Worm (Caenorhabditis elegans) whole organism, L2 larva: ENCODE data around the gene W03G11.3.

Experiments used
- C34F6.9 ChIP-seq: fragments of 150-350 bp; optimal IDR thresholded peaks from 2 replicates; lab custom pipeline; 2014; ENCODE audit warnings: missing biosample characterization, missing genetic modification characterization
- F13H6.1 ChIP-seq: sonication (generic microtip); optimal IDR thresholded peaks from 2 replicates; lab custom pipeline; 2016; ENCODE audit warnings: missing genetic modification characterization, missing compliant biosample characterization
- blmp-1 ChIP-seq: sonication (generic microtip); optimal IDR thresholded peaks from 2 replicates; lab custom pipeline; 2017; ENCODE audit warnings: missing genetic modification characterization, mild to moderate bottlenecking, missing compliant biosample characterization, antibody characterized with exemption, moderate library complexity; ENCODE audit not compliant: insufficient read depth
- ceh-82 ChIP-seq: fragments of 150-350 bp; optimal IDR thresholded peaks from 2 replicates; lab custom pipeline; 2014; ENCODE audit warnings: missing biosample characterization, missing genetic modification characterization
- elt-1 ChIP-seq: fragments of 150-350 bp; optimal IDR thresholded peaks from 2 replicates; lab custom pipeline; 2014; ENCODE audit warnings: missing biosample characterization, missing genetic modification characterization
- elt-3 ChIP-seq: sonication (generic microtip); optimal IDR thresholded peaks from 2 replicates; lab custom pipeline; 2017; ENCODE audit warnings: missing biosample characterization, missing genetic modification characterization
- gmeb-1 ChIP-seq: fragments of 150-350 bp; optimal IDR thresholded peaks from 2 replicates; lab custom pipeline; 2014; ENCODE audit warnings: missing biosample characterization, missing genetic modification characterization
- lin-11 ChIP-seq: fragments of 150-350 bp; sonication (generic microtip); optimal IDR thresholded peaks from 2 replicates; lab custom pipeline; 2014; ENCODE audit warnings: missing biosample characterization, missing genetic modification characterization, inconsistent platforms, mixed read lengths
- lin-13 ChIP-seq: fragments of 150-350 bp; optimal IDR thresholded peaks from 2 replicates; lab custom pipeline; 2014; ENCODE audit warnings: missing biosample characterization, missing genetic modification reagents, missing genetic modification characterization
- mab-5 ChIP-seq: fragments of 150-350 bp; optimal IDR thresholded peaks from 2 replicates; lab custom pipeline; 2014; ENCODE audit warnings: missing biosample characterization, missing genetic modification characterization
- mdl-1 ChIP-seq, 2 experiments: fragments of 150-350 bp in 1 of 2; sonication (generic microtip) in 1 of 2; optimal IDR thresholded peaks; 2 replicates each; lab custom pipeline; 2017; ENCODE audit warnings: missing biosample characterization in 2 of 2, missing genetic modification characterization in 2 of 2
- nhr-10 ChIP-seq: sonication (generic microtip); optimal IDR thresholded peaks from 2 replicates; lab custom pipeline; 2017; ENCODE audit warnings: missing biosample characterization, missing genetic modification characterization
- nhr-11 ChIP-seq: fragments of 150-350 bp; optimal IDR thresholded peaks from 2 replicates; lab custom pipeline; 2014; ENCODE audit warnings: missing biosample characterization, missing genetic modification characterization
- nhr-129 ChIP-seq: fragments of 150-350 bp; optimal IDR thresholded peaks from 2 replicates; lab custom pipeline; 2014; ENCODE audit warnings: missing biosample characterization, missing genetic modification characterization
- nhr-21 ChIP-seq: fragments of 150-350 bp; optimal IDR thresholded peaks from 2 replicates; lab custom pipeline; 2014; ENCODE audit warnings: missing biosample characterization, missing genetic modification characterization
- nhr-237 ChIP-seq: fragments of 150-350 bp; optimal IDR thresholded peaks from 2 replicates; lab custom pipeline; 2014; ENCODE audit warnings: missing biosample characterization, missing genetic modification characterization
- nhr-25 ChIP-seq: fragments of 150-350 bp; sonication (generic microtip); optimal IDR thresholded peaks from 3 replicates; lab custom pipeline; 2014; ENCODE audit warnings: missing biosample characterization, missing genetic modification characterization
- nhr-6 ChIP-seq: fragments of 150-350 bp; optimal IDR thresholded peaks from 2 replicates; lab custom pipeline; 2014; ENCODE audit warnings: missing biosample characterization, missing genetic modification characterization
- nhr-77 ChIP-seq: fragments of 150-350 bp; optimal IDR thresholded peaks from 2 replicates; lab custom pipeline; 2014; ENCODE audit warnings: missing biosample characterization, missing genetic modification characterization
- peb-1 ChIP-seq: fragments of 150-350 bp; optimal IDR thresholded peaks from 2 replicates; lab custom pipeline; 2014; ENCODE audit warnings: missing biosample characterization, missing genetic modification characterization
- sem-4 ChIP-seq: fragments of 150-350 bp; optimal IDR thresholded peaks from 2 replicates; lab custom pipeline; 2014; ENCODE audit warnings: missing biosample characterization, missing genetic modification reagents, missing genetic modification characterization
- skn-1 ChIP-seq: sonication (generic microtip); optimal IDR thresholded peaks from 2 replicates; lab custom pipeline; 2017; ENCODE audit warnings: missing biosample characterization, missing genetic modification characterization
- sma-3 ChIP-seq: sonication (generic microtip); optimal IDR thresholded peaks from 2 replicates; lab custom pipeline; 2016; ENCODE audit warnings: missing genetic modification reagents, missing genetic modification characterization, missing compliant biosample characterization
- sma-9 ChIP-seq, 2 experiments: fragments of 150-350 bp in 1 of 2; sonication (generic microtip) in 1 of 2; optimal IDR thresholded peaks; 2 replicates each; lab custom pipeline; 2014 to 2016; ENCODE audit warnings: missing genetic modification characterization in 2 of 2, mild to moderate bottlenecking in 1 of 2, missing biosample characterization in 1 of 2, missing compliant biosample characterization in 1 of 2, missing genetic modification reagents in 1 of 2, moderate library complexity in 1 of 2
- unc-55 ChIP-seq: fragments of 150-350 bp; sonication (generic microtip); optimal IDR thresholded peaks from 3 replicates; lab custom pipeline; 2014; ENCODE audit warnings: missing biosample characterization, missing genetic modification reagents, missing genetic modification characterization
- unc-62 ChIP-seq: fragments of 150-350 bp; optimal IDR thresholded peaks from 2 replicates; lab custom pipeline; 2014; ENCODE audit warnings: missing biosample characterization, missing genetic modification reagents, missing genetic modification characterization
- zag-1 ChIP-seq: fragments of 150-350 bp; optimal IDR thresholded peaks from 2 replicates; lab custom pipeline; 2014; ENCODE audit warnings: missing biosample characterization, missing genetic modification characterization
- ztf-4 ChIP-seq: fragments of 150-350 bp; optimal IDR thresholded peaks from 2 replicates; lab custom pipeline; 2014; ENCODE audit warnings: missing biosample characterization, missing genetic modification characterization

Gene W03G11.3

ce11 chrX:12086297-12086696, 17.3 kb downstream of the W03G11.3 start:
- TF ChIP-seq nhr-6 (tag; lab: Kevin White, UChicago) (no peak), mdl-1 (tag; optimal IDR thresholded peaks at IDR 0.05; lab: Kevin White, UChicago) (no peak), sma-3 (GFP tag; lab: Kevin White, UChicago) (no peak), nhr-11 (no peak), nhr-21 (tag; lab: Kevin White, UChicago) (no peak), nhr-77 (tag; lab: Kevin White, UChicago) (no peak), ceh-82 (tag; lab: Kevin White, UChicago) (no peak), lin-11 (tag; lab: Kevin White, UChicago) (no peak), peb-1 (tag; lab: Kevin White, UChicago) (no peak)

ce11 chrX:12082813-12083212, 20.8 kb downstream of the W03G11.3 start:
- TF ChIP-seq mdl-1 (tag; optimal IDR thresholded peaks at IDR 0.05; lab: Kevin White, UChicago) (no peak), sem-4 (peak; percentile 15), unc-55 (GFP tag; lab: Kevin White, UChicago) (peak; percentile 12)

ce11 chrX:12081250-12081649, 22.4 kb downstream of the W03G11.3 start:
- TF ChIP-seq sma-9 (GFP tag; optimal IDR thresholded peaks at IDR 0.05; lab: Kevin White, UChicago): no peak
- no peak for TF ChIP-seq sma-9 (tag; optimal IDR thresholded peaks at IDR 0.05; lab: Kevin White, UChicago)
- TF ChIP-seq elt-3: no peak
- TF ChIP-seq unc-62 (GFP tag; lab: Kevin White, UChicago): no peak
- no peak for TF ChIP-seq lin-13
- TF ChIP-seq zag-1 (tag; lab: Kevin White, UChicago): no peak
- no peak for TF ChIP-seq elt-1 (tag; lab: Kevin White, UChicago)
- no peak for TF ChIP-seq nhr-11
- no peak for TF ChIP-seq ceh-82 (tag; lab: Kevin White, UChicago)
- no peak for TF ChIP-seq skn-1 (tag; lab: Kevin White, UChicago)

ce11 chrX:12080581-12081162, 22.9 kb downstream of the W03G11.3 start:
- TF ChIP-seq blmp-1 (tag; lab: Kevin White, UChicago) (peak; percentile 80), sma-9 (GFP tag; optimal IDR thresholded peaks at IDR 0.05; lab: Kevin White, UChicago) (peak; percentile 26), sma-9 (tag; optimal IDR thresholded peaks at IDR 0.05; lab: Kevin White, UChicago) (no peak), sem-4 (peak; percentile 58), nhr-129 (peak; percentile 55), unc-55 (GFP tag; lab: Kevin White, UChicago) (peak; percentile 59), mdl-1 (tag; optimal IDR thresholded peaks at IDR 0.05; lab: Kevin White, UChicago) (no peak), F13H6.1 (tag; lab: Kevin White, UChicago) (peak; percentile 15), nhr-25 (tag; lab: Kevin White, UChicago) (peak; percentile 69), nhr-6 (tag; lab: Kevin White, UChicago) (no peak), mab-5 (peak; percentile 14), sma-3 (GFP tag; lab: Kevin White, UChicago) (no peak), nhr-77 (tag; lab: Kevin White, UChicago) (no peak)

ce11 chrX:12073764-12074163, 29.8 kb downstream of the W03G11.3 start, which contains the start of gene tmem-145:
Gene tmem-145 (minus strand): TSS chrX:12073864.
- no peak for TF ChIP-seq nhr-129
- no peak for TF ChIP-seq ztf-4 (tag; lab: Kevin White, UChicago)
- TF ChIP-seq nhr-77 (tag; lab: Kevin White, UChicago): no peak
- no peak for TF ChIP-seq mab-5
- TF ChIP-seq sma-9 (GFP tag; optimal IDR thresholded peaks at IDR 0.05; lab: Kevin White, UChicago): no peak
- no peak for TF ChIP-seq sma-9 (tag; optimal IDR thresholded peaks at IDR 0.05; lab: Kevin White, UChicago)
- no peak for TF ChIP-seq nhr-6 (tag; lab: Kevin White, UChicago)
- TF ChIP-seq nhr-10 (tag; lab: Kevin White, UChicago): no peak
- TF ChIP-seq nhr-237 (tag; lab: Kevin White, UChicago): no peak
- no peak for TF ChIP-seq gmeb-1 (tag; lab: Kevin White, UChicago)
- TF ChIP-seq, all 48 proteins: peak for 0

ce11 chrX:12068250-12068649, 35.4 kb downstream of the W03G11.3 start, which contains the start of gene lgc-24:
Gene lgc-24 (plus strand): TSS chrX:12068550.
- no peak for TF ChIP-seq mdl-1 (tag; optimal IDR thresholded peaks at IDR 0.05; lab: Kevin White, UChicago)

- TF ChIP-seq lin-11 (tag; lab: Kevin White, UChicago): no peak
- no peak for TF ChIP-seq unc-62 (GFP tag; lab: Kevin White, UChicago)
- TF ChIP-seq nhr-10 (tag; lab: Kevin White, UChicago): no peak
- TF ChIP-seq C34F6.9 (tag; lab: Kevin White, UChicago): no peak
Measured at ce11 chrX:12064908-12065307, 38.7 kb downstream of the W03G11.3 start, which contains the start of gene lgc-23. Gene lgc-23 (plus strand): TSS chrX:12065208.
